ENCODE assay signal across 2 fruit fly cellular contexts in the genomic region with DNA sequence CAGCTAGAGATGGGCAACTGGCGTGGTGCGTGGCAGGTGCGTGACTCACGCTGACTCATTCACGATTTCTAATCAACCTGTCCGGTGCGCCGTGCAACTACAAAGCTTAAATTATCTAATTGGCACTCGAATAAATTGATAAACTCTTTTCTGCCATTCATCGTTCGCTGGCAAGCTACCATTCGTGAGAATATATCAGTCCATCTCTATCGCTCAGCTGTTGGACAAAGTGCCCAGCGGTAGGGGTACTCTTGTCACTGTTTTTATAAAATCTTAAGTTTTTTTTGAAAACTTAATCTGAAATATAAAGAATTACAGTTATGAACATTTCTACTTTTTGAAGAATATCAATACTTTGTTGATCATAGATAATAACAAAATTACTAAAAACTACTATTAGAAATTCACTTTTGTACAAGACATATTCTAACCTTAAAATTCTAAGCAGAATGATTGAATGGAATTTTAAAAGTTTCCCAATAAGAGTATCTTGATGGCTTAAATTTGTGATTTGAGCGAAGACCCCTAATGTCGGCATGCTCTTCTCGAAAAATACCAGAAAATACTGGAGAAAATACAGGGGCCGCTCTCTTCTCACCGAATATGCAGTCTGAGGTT.
TF ChIP-seq lines count a peak whose summit lies in the region.

A gene (minus strand): TSS at position 187 of the 618 bp plus-strand sequence.
A gene (plus strand): TSS at position 553 of the 618 bp plus-strand sequence.

TF ChIP-seq in whole organism, embryonic, 481 proteins besides CTCF, POLR2A, EP300 and RAD21 (continued from another document and continues in another):
- TF ChIP-seq CG4820 (GFP tag; optimal IDR thresholded peaks at IDR 0.05; lab: Kevin White, UChicago) (peak; percentile 67), CG18011 (GFP tag; optimal IDR thresholded peaks at IDR 0.05; lab: Kevin White, UChicago) (peak; percentile 2), tio (GFP tag; optimal IDR thresholded peaks at IDR 0.05; lab: Kevin White, UChicago) (peak; percentile 89), CG4730 (GFP tag; IDR thresholded peaks at IDR 0.05; lab: Robert Waterston, UW) (peak; percentile 44; the same call in 1 of the 2 replicates), Dref (GFP tag; IDR thresholded peaks at IDR 0.05; lab: Robert Waterston, UW) (no peak), da (GFP tag; optimal IDR thresholded peaks at IDR 0.05; lab: Kevin White, UChicago) (peak; percentile 50), ara (GFP tag; IDR thresholded peaks at IDR 0.05; lab: Robert Waterston, UW) (peak; percentile 63), CG15011 (GFP tag; optimal IDR thresholded peaks at IDR 0.05; lab: Kevin White, UChicago) (no peak), CG16863 (GFP tag; optimal IDR thresholded peaks at IDR 0.05; lab: Kevin White, UChicago) (peak; percentile 82), cato (GFP tag; optimal IDR thresholded peaks at IDR 0.05; lab: Kevin White, UChicago; ENCODE audit: borderline replicate concordance) (peak; percentile 76), CG31224 (GFP tag; IDR thresholded peaks at IDR 0.05; lab: Robert Waterston, UW) (no peak; the same call in 1 of the 2 replicates), CG7745 (tag; optimal IDR thresholded peaks at IDR 0.05; lab: Kevin White, UChicago) (no peak), CG15269 (tag; optimal IDR thresholded peaks at IDR 0.05; lab: Kevin White, UChicago) (peak; percentile 89), CG13775 (GFP tag; optimal IDR thresholded peaks at IDR 0.05; lab: Kevin White, UChicago) (peak; percentile 91), CG3163 (GFP tag; optimal IDR thresholded peaks at IDR 0.05; lab: Kevin White, UChicago) (peak; percentile 15), esg (GFP tag; conservative IDR thresholded peaks at IDR 0.05; lab: Robert Waterston, UW) (peak; percentile 67), Hmx (GFP tag; optimal IDR thresholded peaks at IDR 0.05; lab: Kevin White, UChicago) (no peak), CG2116 (GFP tag; optimal IDR thresholded peaks at IDR 0.05; lab: Kevin White, UChicago) (peak; percentile 68), amos (GFP tag; IDR thresholded peaks at IDR 0.05; lab: Robert Waterston, UW; ENCODE audit: partially characterized antibody) (peak; percentile 92), toy (GFP tag; IDR thresholded peaks at IDR 0.05; lab: Robert Waterston, UW) (0 out of 2 replicates have a peak, but pooled peaks have one; percentile 37), CG4617 (GFP tag; optimal IDR thresholded peaks at IDR 0.05; lab: Kevin White, UChicago; ENCODE audit: borderline replicate concordance) (peak; percentile 61), sob (GFP tag; IDR thresholded peaks at IDR 0.05; lab: Robert Waterston, UW) (peak; percentile 72), CG17829 (tag; optimal IDR thresholded peaks at IDR 0.05; lab: Kevin White, UChicago) (peak; percentile 91), inv (GFP tag; IDR thresholded peaks at IDR 0.05; lab: Robert Waterston, UW; ENCODE audit: partially characterized antibody) (peak; percentile 87), CG13287 (GFP tag; IDR thresholded peaks at IDR 0.05; lab: Robert Waterston, UW; ENCODE audit: partially characterized antibody) (peak; percentile 96), CG8359 (GFP tag; optimal IDR thresholded peaks at IDR 0.05; lab: Kevin White, UChicago; ENCODE audit: borderline replicate concordance) (no peak), CG13424 (tag; optimal IDR thresholded peaks at IDR 0.05; lab: Kevin White, UChicago) (peak; percentile 94), CG4424 (GFP tag; optimal IDR thresholded peaks at IDR 0.05; lab: Kevin White, UChicago) (peak; percentile 96), MBD-R2 (GFP tag; IDR thresholded peaks at IDR 0.05; lab: Robert Waterston, UW) (peak; percentile 91), CG2202 (tag; optimal IDR thresholded peaks at IDR 0.05; lab: Kevin White, UChicago) (peak; percentile 52), CG6813 (GFP tag; optimal IDR thresholded peaks at IDR 0.05; lab: Kevin White, UChicago) (peak; percentile 20), Oaz (GFP tag; IDR thresholded peaks at IDR 0.05; lab: Robert Waterston, UW) (peak; percentile 51; the same call in 1 of the 2 replicates), CG7357 (GFP tag; IDR thresholded peaks at IDR 0.05; lab: Robert Waterston, UW) (peak; percentile 61; the same call in 2 of the 3 replicates), peb (GFP tag; IDR thresholded peaks at IDR 0.05; lab: Robert Waterston, UW) (no peak), CG15514 (GFP tag; optimal IDR thresholded peaks at IDR 0.05; lab: Kevin White, UChicago) (peak; percentile 29), CG12071 (GFP tag; optimal IDR thresholded peaks at IDR 0.05; lab: Kevin White, UChicago) (no peak), CG3838 (GFP tag; optimal IDR thresholded peaks at IDR 0.05; lab: Kevin White, UChicago) (peak; percentile 71), Vsx1 (GFP tag; optimal IDR thresholded peaks at IDR 0.05; lab: Kevin White, UChicago) (peak; percentile 69), Jarid2 (GFP tag; optimal IDR thresholded peaks at IDR 0.05; lab: Kevin White, UChicago) (no peak), kni (GFP tag; optimal IDR thresholded peaks at IDR 0.05; lab: Kevin White, UChicago) (no peak), scrt (GFP tag; optimal IDR thresholded peaks at IDR 0.05; lab: Kevin White, UChicago) (no peak), CG7271 (tag; optimal IDR thresholded peaks at IDR 0.05; lab: Kevin White, UChicago) (no peak), CG6654 (GFP tag; optimal IDR thresholded peaks at IDR 0.05; lab: Kevin White, UChicago) (peak; percentile 18), row (GFP tag; IDR thresholded peaks at IDR 0.05; lab: Robert Waterston, UW) (peak; percentile 94), tx (GFP tag; optimal IDR thresholded peaks at IDR 0.05; lab: Kevin White, UChicago) (peak; percentile 68), cwo (GFP tag; optimal IDR thresholded peaks at IDR 0.05; lab: Kevin White, UChicago) (peak; percentile 43), luna (GFP tag; optimal IDR thresholded peaks at IDR 0.05; lab: Kevin White, UChicago) (peak; percentile 62), CG10321 (GFP tag; IDR thresholded peaks at IDR 0.05; lab: Robert Waterston, UW) (0 out of 2 replicates have a peak, but pooled peaks have one; percentile 45), mld (GFP tag; IDR thresholded peaks at IDR 0.05; lab: Robert Waterston, UW; ENCODE audit: partially characterized antibody) (peak; percentile 84), Dad (GFP tag; optimal IDR thresholded peaks at IDR 0.05; lab: Kevin White, UChicago) (peak; percentile 56), Atf3 (GFP tag; optimal IDR thresholded peaks at IDR 0.05; lab: Kevin White, UChicago) (peak; percentile 61), Nf-YB (GFP tag; optimal IDR thresholded peaks at IDR 0.05; lab: Kevin White, UChicago) (peak; percentile 75), hth (optimal IDR thresholded peaks at IDR 0.05; lab: Kevin White, UChicago) (no peak), wek (GFP tag; optimal IDR thresholded peaks at IDR 0.05; lab: Kevin White, UChicago) (peak; percentile 93), jing (GFP tag; optimal IDR thresholded peaks at IDR 0.05; lab: Kevin White, UChicago) (peak; percentile 60), Neu2 (GFP tag; optimal IDR thresholded peaks at IDR 0.05; lab: Kevin White, UChicago; ENCODE audit: borderline replicate concordance) (peak; percentile 3), zen (tag; optimal IDR thresholded peaks at IDR 0.05; lab: Kevin White, UChicago) (peak; percentile 80), CHES-1-like (GFP tag; optimal IDR thresholded peaks at IDR 0.05; lab: Kevin White, UChicago) (peak; percentile 58)

TF ChIP-seq in whole organism, prepupa, 60 proteins besides CTCF, POLR2A, EP300 and RAD21 (continued from another document):
- TF ChIP-seq Blimp-1 (GFP tag; optimal IDR thresholded peaks at IDR 0.05; lab: Kevin White, UChicago) (peak; percentile 12), CG9139 (GFP tag; optimal IDR thresholded peaks at IDR 0.05; lab: Kevin White, UChicago) (no peak), acj6 (GFP tag; optimal IDR thresholded peaks at IDR 0.05; lab: Kevin White, UChicago) (peak; percentile 86), esn (GFP tag; optimal IDR thresholded peaks at IDR 0.05; lab: Kevin White, UChicago) (peak; percentile 89), spab (GFP tag; optimal IDR thresholded peaks at IDR 0.05; lab: Kevin White, UChicago) (no peak), CG10669 (GFP tag; optimal IDR thresholded peaks at IDR 0.05; lab: Kevin White, UChicago) (no peak), CG3919 (GFP tag; optimal IDR thresholded peaks at IDR 0.05; lab: Kevin White, UChicago) (no peak), Eip78C (GFP tag; lab: Kevin White, UChicago) (peak; percentile 96), CG11762 (GFP tag; optimal IDR thresholded peaks at IDR 0.05; lab: Kevin White, UChicago; ENCODE audit: insufficient read depth) (peak; percentile 50), ss (GFP tag; optimal IDR thresholded peaks at IDR 0.05; lab: Kevin White, UChicago) (no peak), net (GFP tag; optimal IDR thresholded peaks at IDR 0.05; lab: Kevin White, UChicago) (peak; percentile 86)
